Worm (Caenorhabditis elegans): ENCODE data around the gene ztf-14.
"Not testable (repeated sequence)": the region's sequence is repeated elsewhere in the genome, so short reads cannot be mapped to it uniquely, and the experiment has no call there.

ztf-14 gene

ce11 chrX:14525325-14526305 is 29.7 kb downstream of the ztf-14 start (continued):
- no peak for TF ChIP-seq fax-1 (tag; optimal IDR thresholded peaks at IDR 0.05)
- peak; percentile 62 for TF ChIP-seq ahr-1 (tag; optimal IDR thresholded peaks at IDR 0.05)
- peak; percentile 79 for TF ChIP-seq syd-9 (tag; optimal IDR thresholded peaks at IDR 0.05)
- peak; percentile 68 for TF ChIP-seq pha-2 (tag; optimal IDR thresholded peaks at IDR 0.05)
- TF ChIP-seq sox-4 (tag; optimal IDR thresholded peaks at IDR 0.05): peak; percentile 47
- TF ChIP-seq pag-3 (tag; optimal IDR thresholded peaks at IDR 0.05; ENCODE audit: borderline replicate concordance): no peak
- TF ChIP-seq ceh-2 (tag; optimal IDR thresholded peaks at IDR 0.05): peak; percentile 72
- peak; percentile 64 for TF ChIP-seq F13H6.1 (tag; optimal IDR thresholded peaks at IDR 0.05)
- no peak for TF ChIP-seq ceh-24 (tag; optimal IDR thresholded peaks at IDR 0.05)
- peak; percentile 92 for TF ChIP-seq ceh-30 (tag; optimal IDR thresholded peaks at IDR 0.05)
- TF ChIP-seq ets-4 (tag; optimal IDR thresholded peaks at IDR 0.05): peak; percentile 75
- TF ChIP-seq lin-11 (tag; optimal IDR thresholded peaks at IDR 0.05): peak; percentile 25
- TF ChIP-seq ceh-31 (tag; optimal IDR thresholded peaks at IDR 0.05): peak; percentile 96
- peak; percentile 100 for TF ChIP-seq sdc-2 (tag; optimal IDR thresholded peaks at IDR 0.05)
- TF ChIP-seq pat-9 (tag; optimal IDR thresholded peaks at IDR 0.05): peak; percentile 27
- TF ChIP-seq T23F11.4 (GFP tag; optimal IDR thresholded peaks at IDR 0.05): peak; percentile 42
- TF ChIP-seq zip-5 (tag; optimal IDR thresholded peaks at IDR 0.05): peak; percentile 31
- peak; percentile 84 for TF ChIP-seq pqm-1 (tag; optimal IDR thresholded peaks at IDR 0.05)
- TF ChIP-seq unc-86 (tag; optimal IDR thresholded peaks at IDR 0.05): peak; percentile 96
- TF ChIP-seq che-1 (tag; optimal IDR thresholded peaks at IDR 0.05): no peak
- TF ChIP-seq odd-2 (tag; optimal IDR thresholded peaks at IDR 0.05): peak; percentile 55
- peak; percentile 68 for TF ChIP-seq C08G9.2 (tag; optimal IDR thresholded peaks at IDR 0.05)

ce11 chrX:14527559-14527958 is 31.7 kb downstream of the ztf-14 start, which contains the start of gene nspc-18:
Gene nspc-18, minus strand, starts transcription at chrX:14527659.
- TF ChIP-seq tbx-7 (tag; optimal IDR thresholded peaks at IDR 0.05): no peak
- TF ChIP-seq elt-4 (tag; optimal IDR thresholded peaks at IDR 0.05): no peak
- no peak for TF ChIP-seq unc-55 (GFP tag; optimal IDR thresholded peaks at IDR 0.05)
- no peak for TF ChIP-seq che-1 (tag; optimal IDR thresholded peaks at IDR 0.05)
- TF ChIP-seq fkh-10 (GFP tag; optimal IDR thresholded peaks at IDR 0.05): no peak
- no peak for TF ChIP-seq ceh-30 (tag; optimal IDR thresholded peaks at IDR 0.05)
- TF ChIP-seq ceh-9 (tag; optimal IDR thresholded peaks at IDR 0.05): no peak
- TF ChIP-seq ceh-34 (tag; optimal IDR thresholded peaks at IDR 0.05): no peak
- no peak for TF ChIP-seq unc-86 (tag; optimal IDR thresholded peaks at IDR 0.05)
- TF ChIP-seq nhr-11 (tag; optimal IDR thresholded peaks at IDR 0.05): no peak
- no peak for TF ChIP-seq ceh-18 (tag; optimal IDR thresholded peaks at IDR 0.05)
- TF ChIP-seq ztf-16 (tag; optimal IDR thresholded peaks at IDR 0.05): no peak
- no peak for TF ChIP-seq ceh-22 (tag; optimal IDR thresholded peaks at IDR 0.05)
- TF ChIP-seq ceh-6 (GFP tag; optimal IDR thresholded peaks at IDR 0.05): no peak

ce11 chrX:14528399-14528798 is 32.5 kb downstream of the ztf-14 start, which contains the start of gene nspc-19:
Gene nspc-19, plus strand, starts transcription at chrX:14528699.
- TF ChIP-seq ttx-3 (tag; optimal IDR thresholded peaks at IDR 0.05); K02D7.2 (tag; optimal IDR thresholded peaks at IDR 0.05); fkh-10 (GFP tag; optimal IDR thresholded peaks at IDR 0.05): not testable (repeated sequence)

- TF ChIP-seq nhr-232 (tag; optimal IDR thresholded peaks at IDR 0.05): no peak
- no peak for TF ChIP-seq pax-1 (tag; optimal IDR thresholded peaks at IDR 0.05)
- TF ChIP-seq pha-2 (tag; optimal IDR thresholded peaks at IDR 0.05): no peak
- TF ChIP-seq ceh-9 (tag; optimal IDR thresholded peaks at IDR 0.05): no peak
- no peak for TF ChIP-seq ceh-45 (GFP tag; IDR thresholded peaks at IDR 0.05)
- TF ChIP-seq ama-1 (optimal IDR thresholded peaks at IDR 0.05): no peak
- no peak for TF ChIP-seq unc-86 (tag; optimal IDR thresholded peaks at IDR 0.05)
- no peak for TF ChIP-seq ceh-34 (tag; optimal IDR thresholded peaks at IDR 0.05)
- no peak for TF ChIP-seq nhr-11 (tag; optimal IDR thresholded peaks at IDR 0.05)
- no peak for TF ChIP-seq hlh-30 (tag; optimal IDR thresholded peaks at IDR 0.05; ENCODE audit: insufficient read depth)
- no peak for TF ChIP-seq ztf-16 (tag; optimal IDR thresholded peaks at IDR 0.05)
- no peak for TF ChIP-seq Y22D7AL.16 (tag; optimal IDR thresholded peaks at IDR 0.05)
Observed at ce11 chrX:14530107-14530506, 34.2 kb downstream of the ztf-14 start, which contains the start of gene nspc-20. Gene nspc-20, minus strand, starts transcription at chrX:14530207.

Measured in whole organism, late embryonic.